Worm (Caenorhabditis elegans): Measurements from ENCODE around the gene col-156.

Gene col-156

ce11 chrV:11496283-11496682, 46.1 kb upstream of the col-156 start, which contains the start of gene htrl-1:
TSS of gene htrl-1 (minus strand) at chrV:11496383.
- TF ChIP-seq ceh-2 (tag; optimal IDR thresholded peaks at IDR 0.05) (no peak), unc-55 (GFP tag; optimal IDR thresholded peaks at IDR 0.05) (no peak), elt-4 (tag; optimal IDR thresholded peaks at IDR 0.05) (no peak), ztf-16 (tag; optimal IDR thresholded peaks at IDR 0.05) (no peak), ceh-18 (tag; optimal IDR thresholded peaks at IDR 0.05) (no peak), sox-2 (GFP tag; IDR thresholded peaks at IDR 0.05) (no peak), gmeb-2 (tag; optimal IDR thresholded peaks at IDR 0.05) (no peak), nhr-232 (tag; optimal IDR thresholded peaks at IDR 0.05) (no peak), tbx-2 (tag; optimal IDR thresholded peaks at IDR 0.05) (no peak), F13H6.1 (tag; optimal IDR thresholded peaks at IDR 0.05) (no peak), hlh-15 (tag; optimal IDR thresholded peaks at IDR 0.05) (no peak), hlh-30 (tag; optimal IDR thresholded peaks at IDR 0.05; ENCODE audit: insufficient read depth) (no peak), C08G9.2 (tag; optimal IDR thresholded peaks at IDR 0.05) (no peak), fkh-10 (GFP tag; optimal IDR thresholded peaks at IDR 0.05) (no peak)

- no peak for TF ChIP-seq unc-55 (GFP tag; optimal IDR thresholded peaks at IDR 0.05)
These were observed 42.3 kb upstream of the col-156 start, which contains the start of gene T11F9.21 for ce11 chrV:11492456-11492855. TSS of gene T11F9.21 (plus strand) at chrV:11492756.

DNA sequence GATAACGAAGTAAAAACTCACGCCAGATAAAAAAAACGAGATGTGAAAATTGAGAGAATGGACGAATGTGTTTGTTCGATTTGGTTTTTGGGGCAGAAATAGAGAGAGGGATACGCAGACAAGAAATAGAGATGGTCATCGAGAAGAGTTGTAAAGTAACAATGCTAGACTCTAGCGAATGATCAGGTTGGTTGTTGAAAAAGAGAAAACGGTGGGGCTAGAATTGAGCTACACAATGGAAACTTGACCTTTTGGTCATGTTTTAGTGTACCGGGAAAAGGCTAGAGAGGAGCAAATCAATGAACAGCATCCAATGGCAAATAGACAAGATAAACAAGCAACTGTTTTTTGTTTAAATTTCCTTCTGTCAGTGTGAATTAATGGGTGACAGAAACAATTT, 40.2 kb upstream of the col-156 start, which contains the start of gene dhs-19:
TSS of gene dhs-19 (minus strand) at position 101 of the 400 bp plus-strand sequence.
- TF ChIP-seq ceh-24 (tag; optimal IDR thresholded peaks at IDR 0.05) (no peak), unc-3 (GFP tag; conservative IDR thresholded peaks at IDR 0.05) (no peak), unc-3 (tag; optimal IDR thresholded peaks at IDR 0.05) (no peak), lim-6 (tag; optimal IDR thresholded peaks at IDR 0.05) (no peak), sox-2 (GFP tag; IDR thresholded peaks at IDR 0.05) (no peak), elt-2 (tag; optimal IDR thresholded peaks at IDR 0.05) (no peak), pax-1 (tag; optimal IDR thresholded peaks at IDR 0.05) (no peak), che-1 (tag; optimal IDR thresholded peaks at IDR 0.05) (no peak), ceh-45 (GFP tag; IDR thresholded peaks at IDR 0.05) (no peak), ceh-22 (tag; optimal IDR thresholded peaks at IDR 0.05) (no peak), pqm-1 (tag; optimal IDR thresholded peaks at IDR 0.05) (no peak), fkh-6 (tag; optimal IDR thresholded peaks at IDR 0.05) (no peak), mec-3 (tag; optimal IDR thresholded peaks at IDR 0.05; ENCODE audit: borderline replicate concordance) (no peak), T23F11.4 (GFP tag; optimal IDR thresholded peaks at IDR 0.05) (no peak), hlh-8 (tag; optimal IDR thresholded peaks at IDR 0.05) (no peak), hlh-6 (tag; optimal IDR thresholded peaks at IDR 0.05) (no peak), eyg-1 (tag; optimal IDR thresholded peaks at IDR 0.05) (no peak), npax-4 (tag; optimal IDR thresholded peaks at IDR 0.05) (no peak), F13H6.1 (tag; optimal IDR thresholded peaks at IDR 0.05) (no peak), unc-55 (GFP tag; optimal IDR thresholded peaks at IDR 0.05) (no peak)

DNA sequence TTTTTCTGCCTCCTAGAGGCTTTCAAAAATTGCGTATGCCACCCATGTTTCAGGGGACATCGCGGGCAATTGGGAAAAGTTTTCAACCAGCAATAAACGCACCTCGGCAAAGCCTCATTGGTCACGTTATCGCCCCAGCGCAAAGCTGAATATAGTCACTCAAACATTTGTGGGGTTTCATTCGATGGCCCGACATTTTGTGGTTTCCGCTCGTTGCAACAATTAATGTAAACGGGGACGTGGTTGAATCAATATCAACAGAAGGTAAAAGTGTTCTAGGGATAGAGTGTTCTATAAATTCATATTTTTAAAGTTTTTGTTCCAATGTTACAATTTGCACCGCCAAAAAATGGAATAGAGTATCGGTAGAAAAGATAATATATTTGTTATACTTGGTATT, 38.1 kb upstream of the col-156 start:
- TF ChIP-seq Y22D7AL.16 (tag; optimal IDR thresholded peaks at IDR 0.05) = no peak
- no peak for TF ChIP-seq ref-2 (tag; optimal IDR thresholded peaks at IDR 0.05)
- TF ChIP-seq lim-6 (tag; optimal IDR thresholded peaks at IDR 0.05) = no peak
- TF ChIP-seq hlh-15 (tag; optimal IDR thresholded peaks at IDR 0.05) = no peak
- TF ChIP-seq pqm-1 (tag; optimal IDR thresholded peaks at IDR 0.05) = no peak
- TF ChIP-seq tbx-2 (tag; optimal IDR thresholded peaks at IDR 0.05) = no peak
- TF ChIP-seq F13H6.1 (tag; optimal IDR thresholded peaks at IDR 0.05) = no peak
- TF ChIP-seq ceh-30 (tag; optimal IDR thresholded peaks at IDR 0.05) = no peak
- TF ChIP-seq hlh-13 (GFP tag; optimal IDR thresholded peaks at IDR 0.05) = no peak
- no peak for TF ChIP-seq pax-1 (tag; optimal IDR thresholded peaks at IDR 0.05)
- no peak for TF ChIP-seq pha-2 (tag; optimal IDR thresholded peaks at IDR 0.05)
- no peak for TF ChIP-seq pag-3 (tag; optimal IDR thresholded peaks at IDR 0.05; ENCODE audit: borderline replicate concordance)

Data from whole organism, late embryonic.